Worm (Caenorhabditis elegans) whole organism, L3 larva: Measurements from ENCODE around the gene Y46H3D.1.
"Not testable (repeated sequence)": the region's sequence is repeated elsewhere in the genome, so short reads cannot be mapped to it uniquely, and the experiment has no call there.

Source experiments
- ZK546.5 ChIP-seq: sonication (generic microtip); optimal IDR thresholded peaks from 2 replicates; lab custom pipeline; 2017; ENCODE audit warnings: missing biosample characterization, missing genetic modification characterization
- aly-2 ChIP-seq: fragments of 150-350 bp; optimal IDR thresholded peaks from 2 replicates; lab custom pipeline; 2014; ENCODE audit warnings: missing biosample characterization, missing genetic modification characterization
- ceh-16 ChIP-seq: sonication (generic microtip); optimal IDR thresholded peaks from 2 replicates; lab custom pipeline; 2017; ENCODE audit warnings: missing biosample characterization, missing genetic modification characterization
- ceh-82 ChIP-seq: fragments of 150-350 bp; optimal IDR thresholded peaks from 2 replicates; lab custom pipeline; 2014; ENCODE audit warnings: missing biosample characterization, missing genetic modification characterization
- ceh-9 ChIP-seq: sonication (generic microtip); optimal IDR thresholded peaks from 2 replicates; lab custom pipeline; 2018; ENCODE audit warnings: missing biosample characterization, missing genetic modification characterization
- egl-27 ChIP-seq: sonication (generic microtip); optimal IDR thresholded peaks from 4 replicates; lab custom pipeline; 2017; ENCODE audit warnings: missing biosample characterization, missing genetic modification reagents, missing genetic modification characterization
- elt-1 ChIP-seq: fragments of 150-350 bp; optimal IDR thresholded peaks from 2 replicates; lab custom pipeline; 2014; ENCODE audit warnings: missing biosample characterization, missing genetic modification characterization
- elt-2 ChIP-seq: sonication (generic microtip); optimal IDR thresholded peaks from 2 replicates; lab custom pipeline; 2016; ENCODE audit warnings: missing genetic modification reagents, mild to moderate bottlenecking, missing genetic modification characterization, missing compliant biosample characterization
- elt-3 ChIP-seq, 3 experiments: fragments of 150-350 bp in 1 of 3; sonication (generic microtip) in 2 of 3; optimal IDR thresholded peaks; 2 replicates in 2 of 3; 4 replicates in 1 of 3; lab custom pipeline; 2014 to 2017; ENCODE audit warnings: missing biosample characterization in 3 of 3, missing genetic modification characterization in 3 of 3
- eor-1 ChIP-seq, 2 experiments: fragments of 150-350 bp; optimal IDR thresholded peaks; 2 replicates each; lab custom pipeline; 2014 to 2018; ENCODE audit warnings: missing biosample characterization in 2 of 2, missing genetic modification characterization in 2 of 2
- fkh-10 ChIP-seq: sonication (generic microtip); optimal IDR thresholded peaks from 2 replicates; lab custom pipeline; 2017; ENCODE audit warnings: missing biosample characterization, missing genetic modification reagents, missing genetic modification characterization
- fos-1 ChIP-seq: fragments of 150-350 bp; optimal IDR thresholded peaks from 2 replicates; lab custom pipeline; 2014; ENCODE audit warnings: missing biosample characterization, missing genetic modification characterization
- hmg-11 ChIP-seq: sonication (generic microtip); optimal IDR thresholded peaks from 2 replicates; lab custom pipeline; 2016; ENCODE audit warnings: missing genetic modification characterization, missing compliant biosample characterization
- jun-1 ChIP-seq: fragments of 150-350 bp; optimal IDR thresholded peaks from 2 replicates; lab custom pipeline; 2014; ENCODE audit warnings: missing biosample characterization, missing genetic modification reagents, missing genetic modification characterization
- lin-15B ChIP-seq: fragments of 150-350 bp; optimal IDR thresholded peaks from 2 replicates; lab custom pipeline; 2014; ENCODE audit warnings: missing biosample characterization, missing genetic modification characterization
- lsy-12 ChIP-seq: sonication (generic microtip); optimal IDR thresholded peaks from 2 replicates; lab custom pipeline; 2016; ENCODE audit warnings: mild to moderate bottlenecking, missing genetic modification characterization, missing compliant biosample characterization
- mdl-1 ChIP-seq: fragments of 150-350 bp; optimal IDR thresholded peaks from 2 replicates; lab custom pipeline; 2014; ENCODE audit warnings: missing biosample characterization, missing genetic modification characterization
- mml-1 ChIP-seq: fragments of 150-350 bp; sonication (generic microtip); optimal IDR thresholded peaks from 3 replicates; lab custom pipeline; 2014; ENCODE audit warnings: missing biosample characterization, missing genetic modification characterization
- nfya-1 ChIP-seq: sonication (generic microtip); optimal IDR thresholded peaks from 2 replicates; lab custom pipeline; 2017; ENCODE audit warnings: missing genetic modification characterization, mild to moderate bottlenecking, missing compliant biosample characterization, antibody characterized with exemption, moderate library complexity; ENCODE audit not compliant: insufficient read depth
- nhr-11 ChIP-seq: fragments of 150-350 bp; optimal IDR thresholded peaks from 2 replicates; lab custom pipeline; 2014; ENCODE audit warnings: missing biosample characterization, missing genetic modification characterization
- nhr-237 ChIP-seq: fragments of 150-350 bp; optimal IDR thresholded peaks from 2 replicates; lab custom pipeline; 2014; ENCODE audit warnings: missing biosample characterization, missing genetic modification characterization
- nhr-25 ChIP-seq: sonication (generic microtip); optimal IDR thresholded peaks from 2 replicates; lab custom pipeline; 2017; ENCODE audit warnings: missing biosample characterization, missing genetic modification characterization
- nhr-28 ChIP-seq: fragments of 150-350 bp; optimal IDR thresholded peaks from 2 replicates; lab custom pipeline; 2014; ENCODE audit warnings: missing biosample characterization, missing genetic modification characterization
- nhr-43 ChIP-seq: sonication (generic microtip); optimal IDR thresholded peaks from 2 replicates; lab custom pipeline; 2016; ENCODE audit warnings: mild to moderate bottlenecking, missing genetic modification characterization, missing compliant biosample characterization; ENCODE audit not compliant: poor library complexity, severe bottlenecking
- nhr-67 ChIP-seq: fragments of 150-350 bp; optimal IDR thresholded peaks from 2 replicates; lab custom pipeline; 2014; ENCODE audit warnings: missing biosample characterization, missing genetic modification characterization
- nhr-76 ChIP-seq: fragments of 150-350 bp; sonication (generic microtip); optimal IDR thresholded peaks from 5 replicates; lab custom pipeline; 2014; ENCODE audit warnings: missing biosample characterization, missing genetic modification characterization
- pqm-1 ChIP-seq: fragments of 150-350 bp; optimal IDR thresholded peaks from 2 replicates; lab custom pipeline; 2017; ENCODE audit warnings: missing biosample characterization, missing genetic modification characterization, inconsistent platforms
- skn-1 ChIP-seq: fragments of 150-350 bp; optimal IDR thresholded peaks from 2 replicates; lab custom pipeline; 2014; ENCODE audit warnings: missing biosample characterization, missing genetic modification characterization
- snpc-4 ChIP-seq: fragments of 150-350 bp; optimal IDR thresholded peaks from 2 replicates; lab custom pipeline; 2014; ENCODE audit warnings: missing biosample characterization, missing genetic modification characterization
- tbx-2 ChIP-seq: sonication (generic microtip); optimal IDR thresholded peaks from 2 replicates; lab custom pipeline; 2016; ENCODE audit warnings: mild to moderate bottlenecking, missing genetic modification characterization, missing compliant biosample characterization
- unc-39 ChIP-seq: sonication (generic microtip); optimal IDR thresholded peaks from 4 replicates; lab custom pipeline; 2017; ENCODE audit warnings: missing biosample characterization, missing genetic modification characterization
- unc-62 ChIP-seq: fragments of 150-350 bp; sonication (generic microtip); optimal IDR thresholded peaks from 4 replicates; lab custom pipeline; 2014; ENCODE audit warnings: missing biosample characterization, missing genetic modification reagents, missing genetic modification characterization

Y46H3D.1 gene

DNA sequence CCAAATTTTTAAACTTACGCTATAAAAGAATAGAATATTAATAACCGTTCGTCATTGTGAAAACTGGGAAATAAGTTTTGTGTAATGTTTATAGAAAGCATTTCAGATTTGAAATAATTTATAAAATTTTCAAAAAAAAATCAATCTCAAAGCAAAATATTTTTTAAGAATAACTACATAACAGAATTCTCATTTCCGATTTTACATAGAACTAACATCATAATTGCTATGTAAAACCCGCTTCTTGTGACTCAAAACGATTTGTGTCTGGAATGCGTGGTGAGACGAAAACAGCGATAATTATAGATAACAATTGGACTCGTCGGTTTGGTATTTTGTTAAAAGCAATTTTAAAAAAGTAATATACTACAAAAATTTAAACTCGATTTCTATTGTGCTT, 38.5 kb downstream of the Y46H3D.1 start, which contains the start of gene srw-91:
Gene srw-91, minus strand, starts transcription at position 101 of the 400 bp plus-strand sequence.
- TF ChIP-seq unc-62 (GFP tag; lab: Kevin White, UChicago): no peak
- TF ChIP-seq nhr-11 (tag; lab: Kevin White, UChicago): no peak
- no peak for TF ChIP-seq nhr-237 (tag; lab: Kevin White, UChicago)
- TF ChIP-seq ceh-16 (tag; lab: Kevin White, UChicago): no peak
- TF ChIP-seq lsy-12 (tag; lab: Kevin White, UChicago): no peak
- no peak for TF ChIP-seq nhr-43
- TF ChIP-seq mml-1 (tag; lab: Kevin White, UChicago): no peak
- TF ChIP-seq ZK546.5 (tag; lab: Kevin White, UChicago): no peak

- TF ChIP-seq nhr-237 (tag; lab: Kevin White, UChicago): no peak
- TF ChIP-seq skn-1 (tag; lab: Kevin White, UChicago): no peak
- no peak for TF ChIP-seq lin-15B (tag; lab: Kevin White, UChicago)
- no peak for TF ChIP-seq nhr-25 (tag; lab: Kevin White, UChicago)
- TF ChIP-seq nhr-76 (tag; lab: Kevin White, UChicago): no peak
- TF ChIP-seq eor-1 (tag; optimal IDR thresholded peaks at IDR 0.05; lab: Kevin White, UChicago): no peak
- TF ChIP-seq pqm-1 (tag; lab: Kevin White, UChicago): no peak
- no peak for TF ChIP-seq tbx-2 (tag; lab: Kevin White, UChicago)
- TF ChIP-seq elt-2: no peak
- no peak for TF ChIP-seq hmg-11 (tag; lab: Kevin White, UChicago)
- TF ChIP-seq ceh-82 (tag; lab: Kevin White, UChicago): no peak
- no peak for TF ChIP-seq ZK546.5 (tag; lab: Kevin White, UChicago)
Measured at ce11 chrV:1682279-1682678, 40.0 kb downstream of the Y46H3D.1 start, which contains the start of gene srh-3. TSS of gene srh-3 (plus strand) at chrV:1682579.

- TF ChIP-seq mdl-1 (no peak), elt-1 (tag; lab: Kevin White, UChicago) (no peak), skn-1 (tag; lab: Kevin White, UChicago) (no peak), egl-27 (tag; lab: Kevin White, UChicago) (no peak), snpc-4 (no peak), elt-2 (no peak), unc-39 (tag; lab: Kevin White, UChicago) (no peak), nfya-1 (tag; lab: Kevin White, UChicago) (no peak), nhr-25 (tag; lab: Kevin White, UChicago) (no peak), ceh-9 (no peak), nhr-28 (tag; lab: Kevin White, UChicago) (no peak), nhr-67 (tag; lab: Kevin White, UChicago) (no peak), nhr-76 (tag; lab: Kevin White, UChicago) (no peak), elt-3 (tag; optimal IDR thresholded peaks at IDR 0.05; lab: Kevin White, UChicago) (no peak), fos-1 (tag; lab: Kevin White, UChicago) (no peak), aly-2 (no peak)
Measured at ce11 chrV:1685328-1685727, 43.0 kb downstream of the Y46H3D.1 start, which contains the start of gene srh-5. TSS of gene srh-5 (plus strand) at chrV:1685628.

- TF ChIP-seq fkh-10 (GFP tag; lab: Kevin White, UChicago); jun-1 (tag; lab: Kevin White, UChicago); nhr-237 (tag; lab: Kevin White, UChicago): not testable (repeated sequence)
Measured at ce11 chrV:1692494-1692893, 50.2 kb downstream of the Y46H3D.1 start, which contains the start of gene Y46H3C.5. TSS of gene Y46H3C.5 (minus strand) at chrV:1692495.
